Worm (Caenorhabditis elegans) whole organism, L4/young adult: Measurements from ENCODE around the gene lgc-10.

ENCODE experiments used
- W03F9.2 ChIP-seq: fragments of 150-350 bp; optimal IDR thresholded peaks from 2 replicates; lab custom pipeline; 2014; ENCODE audit warnings: missing biosample characterization, missing genetic modification characterization
- him-1 ChIP-seq: sonication (generic microtip); optimal IDR thresholded peaks from 2 replicates; lab custom pipeline; 2016; ENCODE audit warnings: missing genotype, missing genetic modification reagents, missing genetic modification characterization, missing compliant biosample characterization

ce11 chrIV:6460596-6460995 is 3.2 kb upstream of the lgc-10 start:
- TF ChIP-seq W03F9.2 (tag; lab: Kevin White, UChicago) (no peak), him-1 (tag; lab: Kevin White, UChicago) (no peak)
